Fruit fly (Drosophila melanogaster): ENCODE measurements around the gene Ost48.

- no peak for TF ChIP-seq CG12768 (GFP tag; optimal IDR thresholded peaks at IDR 0.05)
- TF ChIP-seq Mnt (GFP tag; optimal IDR thresholded peaks at IDR 0.05), result peak; percentile 53
Measured at dm6 chrX:9152127-9152598, 6.2 kb downstream of the Ost48 start.
